Worm (Caenorhabditis elegans) whole organism, early embryonic: ENCODE measurements around the gene C50C3.5.

ENCODE experiments used
- F13C5.2 ChIP-seq: sonication (generic microtip); optimal IDR thresholded peaks from 2 replicates; lab custom pipeline; 2017; ENCODE audit warnings: mild to moderate bottlenecking, missing genetic modification characterization, inconsistent platforms, missing compliant biosample characterization
- ama-1 ChIP-seq: fragments of 150-350 bp; optimal IDR thresholded peaks from 2 replicates; lab custom pipeline; 2014
- ceh-13 ChIP-seq: fragments of 200-800 bp; sonication (Bioruptor generic); optimal IDR thresholded peaks from 2 replicates; lab custom pipeline; 2018; ENCODE audit warnings: mild to moderate bottlenecking, missing genetic modification characterization, missing compliant biosample characterization
- flt-1 ChIP-seq: fragments of 200-800 bp; sonication (Bioruptor generic); IDR thresholded peaks from 2 replicates; pipeline ENCODE4 v1.3.6; 2022; ENCODE audit warnings: missing genetic modification characterization, missing compliant biosample characterization
- hmbx-1 ChIP-seq: sonication (generic microtip); optimal IDR thresholded peaks from 2 replicates; lab custom pipeline; 2016; ENCODE audit warnings: mild to moderate bottlenecking, missing genetic modification characterization, missing compliant biosample characterization
- scrt-1 ChIP-seq: fragments of 200-800 bp; sonication (Bioruptor generic); IDR thresholded peaks from 2 replicates; pipeline ENCODE4 v1.3.6; 2022; ENCODE audit warnings: missing genetic modification characterization, missing compliant biosample characterization
- sea-1 ChIP-seq: fragments of 200-800 bp; sonication (Bioruptor generic); conservative IDR thresholded peaks from 2 replicates; pipeline ENCODE4 v1.3.6; 2022; ENCODE audit warnings: missing genetic modification characterization, missing compliant biosample characterization
- tbx-11 ChIP-seq: fragments of 200-800 bp; sonication (Bioruptor generic); IDR thresholded peaks from 2 replicates; pipeline ENCODE4 v1.3.6; 2022; ENCODE audit warnings: missing genetic modification characterization, missing compliant biosample characterization

ce11 chrIII:8224769-8225168, 45.7 kb downstream of the C50C3.5 start, which contains the start of gene mob-4:
- TF ChIP-seq ama-1 (lab: Kevin White, UChicago): no peak
- no peak for TF ChIP-seq scrt-1 (GFP tag; lab: Robert Waterston, UW)
- no peak for TF ChIP-seq F13C5.2
- TF ChIP-seq sea-1 (GFP tag; lab: Robert Waterston, UW): no peak
- TF ChIP-seq ceh-13 (GFP tag; lab: Kevin White, UChicago): no peak
- TF ChIP-seq flt-1 (GFP tag; lab: Robert Waterston, UW): no peak
- TF ChIP-seq hmbx-1: no peak
- no peak for TF ChIP-seq tbx-11 (GFP tag; lab: Robert Waterston, UW)
